Worm (Caenorhabditis elegans): Measurements from ENCODE around the gene Y17D7B.2.

Y17D7B.2 gene

DNA sequence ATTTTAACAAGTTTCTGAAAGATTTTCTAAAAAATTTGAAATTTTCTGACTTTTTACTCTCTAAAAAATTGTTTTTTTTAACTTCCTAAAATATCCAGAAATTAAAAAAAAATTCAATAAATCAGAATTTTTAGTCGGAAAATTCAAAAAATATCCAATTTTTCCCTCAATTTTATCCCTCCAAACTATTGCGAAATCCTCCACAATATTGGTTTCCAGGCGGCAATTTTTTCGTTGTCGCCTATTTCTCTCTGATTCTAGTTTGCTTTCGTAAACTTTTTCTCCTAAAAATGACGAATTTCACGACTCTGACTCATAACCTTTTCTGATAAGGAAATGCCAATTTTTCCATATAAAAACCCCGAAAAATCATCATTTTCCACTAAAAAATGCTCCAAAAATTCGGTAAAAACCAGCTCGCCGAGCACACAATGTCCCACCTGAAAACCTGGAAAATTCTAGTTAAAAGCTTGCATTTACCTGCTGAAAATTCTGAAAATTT is at the start of gene Y17D7B.2:
TSS of gene Y17D7B.2 (plus strand) at position 323 of the 502 bp plus-strand sequence.
- no peak for TF ChIP-seq ceh-24 (tag; optimal IDR thresholded peaks at IDR 0.05)
- no peak for TF ChIP-seq ceh-31 (tag; optimal IDR thresholded peaks at IDR 0.05)
- no peak for TF ChIP-seq lim-6 (tag; optimal IDR thresholded peaks at IDR 0.05)
- no peak for TF ChIP-seq syd-9 (tag; optimal IDR thresholded peaks at IDR 0.05)
- no peak for TF ChIP-seq dve-1 (tag; optimal IDR thresholded peaks at IDR 0.05)
- TF ChIP-seq npax-4 (tag; optimal IDR thresholded peaks at IDR 0.05), result no peak
- TF ChIP-seq pha-4 (tag; optimal IDR thresholded peaks at IDR 0.05), result no peak
- no peak for TF ChIP-seq ceh-45 (GFP tag; IDR thresholded peaks at IDR 0.05)

DNA sequence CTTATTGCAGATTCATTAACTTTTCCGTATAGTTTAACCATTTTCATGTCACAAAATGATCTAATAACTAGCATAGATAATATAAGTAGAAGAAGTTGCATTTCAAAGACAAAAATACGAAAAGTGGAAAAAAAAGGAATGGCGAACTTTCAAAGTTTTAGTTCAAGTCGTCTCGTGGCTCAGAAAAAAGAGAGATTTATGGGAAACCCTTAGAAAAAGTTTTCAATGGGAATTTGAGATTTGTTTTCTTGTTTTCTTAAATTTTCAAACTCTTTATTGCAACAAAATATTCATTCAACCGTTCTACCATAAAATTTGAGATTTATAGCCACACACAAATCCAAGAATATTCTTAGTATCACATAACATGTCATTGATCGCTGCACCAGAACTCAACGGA is 45.4 kb upstream of the Y17D7B.2 start, which contains the start of gene clec-250:
TSS of gene clec-250 (minus strand) at position 101 of the 400 bp plus-strand sequence.
- TF ChIP-seq fax-1 (tag; optimal IDR thresholded peaks at IDR 0.05) (no peak), ceh-14 (tag; optimal IDR thresholded peaks at IDR 0.05) (no peak), pat-9 (tag; optimal IDR thresholded peaks at IDR 0.05) (no peak), ceh-24 (tag; optimal IDR thresholded peaks at IDR 0.05) (no peak), K02D7.2 (tag; optimal IDR thresholded peaks at IDR 0.05) (no peak), fkh-10 (GFP tag; optimal IDR thresholded peaks at IDR 0.05) (no peak), ceh-48 (tag; optimal IDR thresholded peaks at IDR 0.05) (no peak), pag-3 (tag; optimal IDR thresholded peaks at IDR 0.05; ENCODE audit: borderline replicate concordance) (no peak), tbx-2 (tag; optimal IDR thresholded peaks at IDR 0.05) (no peak), hlh-15 (tag; optimal IDR thresholded peaks at IDR 0.05) (no peak), mec-3 (tag; optimal IDR thresholded peaks at IDR 0.05; ENCODE audit: borderline replicate concordance) (no peak), nhr-11 (tag; optimal IDR thresholded peaks at IDR 0.05) (no peak), syd-9 (tag; optimal IDR thresholded peaks at IDR 0.05) (no peak), ceh-22 (tag; optimal IDR thresholded peaks at IDR 0.05) (no peak), unc-86 (tag; optimal IDR thresholded peaks at IDR 0.05) (no peak), pax-1 (tag; optimal IDR thresholded peaks at IDR 0.05) (no peak), odd-2 (tag; optimal IDR thresholded peaks at IDR 0.05) (no peak), ceh-31 (tag; optimal IDR thresholded peaks at IDR 0.05) (no peak), T23F11.4 (GFP tag; optimal IDR thresholded peaks at IDR 0.05) (no peak), ceh-2 (tag; optimal IDR thresholded peaks at IDR 0.05) (no peak)

DNA sequence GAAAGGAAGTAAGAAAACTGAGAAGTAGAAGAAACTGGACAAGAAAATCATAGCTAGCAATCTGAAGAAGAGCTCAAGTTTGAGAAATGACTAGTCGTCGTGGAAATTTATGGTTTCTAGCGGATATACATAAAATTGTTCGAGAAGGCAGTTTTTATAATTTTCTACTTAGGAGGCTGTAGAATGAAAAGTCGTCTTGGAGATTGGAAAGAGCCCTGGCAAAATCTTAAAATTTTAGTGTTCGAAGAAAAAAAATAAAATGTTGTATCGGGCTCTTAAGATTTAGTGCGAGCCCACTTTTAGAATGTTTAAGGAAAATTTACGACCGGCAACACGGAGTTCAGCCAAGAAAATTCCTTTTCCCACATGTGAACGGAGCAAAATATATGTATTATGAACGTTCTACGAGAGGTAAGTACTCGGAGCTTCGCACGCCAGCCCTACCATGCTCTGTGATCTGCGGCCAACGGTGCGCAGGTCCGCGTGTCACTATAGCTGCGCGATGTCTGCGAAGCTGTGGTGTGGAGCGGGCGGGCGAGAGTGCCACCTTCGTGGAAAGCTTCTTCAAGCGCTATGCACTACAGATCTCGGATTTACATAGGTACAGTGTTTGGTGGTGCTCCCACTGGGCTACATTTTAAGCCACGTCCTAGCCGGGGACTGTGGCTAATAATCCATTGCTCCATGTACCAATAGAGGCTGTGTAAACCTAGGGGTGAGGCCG is 40.4 kb upstream of the Y17D7B.2 start, which contains the start of gene clec-251:
TSS of gene clec-251 (minus strand) at position 51 of the 724 bp plus-strand sequence.
- TF ChIP-seq ceh-14 (tag; optimal IDR thresholded peaks at IDR 0.05) (no peak), F13H6.1 (tag; optimal IDR thresholded peaks at IDR 0.05) (no peak), che-1 (tag; optimal IDR thresholded peaks at IDR 0.05) (no peak), pros-1 (tag; optimal IDR thresholded peaks at IDR 0.05) (no peak)

DNA sequence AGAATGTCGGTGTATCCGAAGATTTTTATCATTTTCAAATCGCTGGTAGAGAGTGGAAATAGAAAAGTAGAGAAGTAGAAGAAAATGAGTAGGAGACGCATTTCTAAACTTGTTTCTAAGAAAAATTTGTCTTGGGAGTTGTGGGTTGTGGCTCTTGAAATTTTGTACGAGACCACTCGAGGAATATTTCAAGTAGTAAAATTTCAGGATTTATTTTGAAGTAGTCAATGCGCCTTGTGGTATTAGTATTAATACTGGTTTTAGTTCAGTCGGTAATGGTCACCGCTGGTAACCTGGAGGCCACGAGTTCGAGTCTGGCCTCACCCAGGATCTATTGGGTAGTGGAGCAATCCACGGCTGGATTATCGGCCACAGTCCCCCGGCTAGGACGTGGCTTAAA is 38.8 kb upstream of the Y17D7B.2 start, which contains the start of gene clec-252:
TSS of gene clec-252 (minus strand) at position 101 of the 400 bp plus-strand sequence.
- no peak for TF ChIP-seq pat-9 (tag; optimal IDR thresholded peaks at IDR 0.05)
- TF ChIP-seq sox-2 (GFP tag; IDR thresholded peaks at IDR 0.05), result no peak
- no peak for TF ChIP-seq fax-1 (tag; optimal IDR thresholded peaks at IDR 0.05)
- TF ChIP-seq ceh-6 (GFP tag; optimal IDR thresholded peaks at IDR 0.05), result no peak
- TF ChIP-seq T23F11.4 (GFP tag; optimal IDR thresholded peaks at IDR 0.05), result no peak
- no peak for TF ChIP-seq sdc-2 (tag; optimal IDR thresholded peaks at IDR 0.05)
- TF ChIP-seq unc-42 (tag; optimal IDR thresholded peaks at IDR 0.05), result no peak
- no peak for TF ChIP-seq tbx-7 (tag; optimal IDR thresholded peaks at IDR 0.05)
- no peak for TF ChIP-seq pag-3 (tag; optimal IDR thresholded peaks at IDR 0.05; ENCODE audit: borderline replicate concordance)

DNA sequence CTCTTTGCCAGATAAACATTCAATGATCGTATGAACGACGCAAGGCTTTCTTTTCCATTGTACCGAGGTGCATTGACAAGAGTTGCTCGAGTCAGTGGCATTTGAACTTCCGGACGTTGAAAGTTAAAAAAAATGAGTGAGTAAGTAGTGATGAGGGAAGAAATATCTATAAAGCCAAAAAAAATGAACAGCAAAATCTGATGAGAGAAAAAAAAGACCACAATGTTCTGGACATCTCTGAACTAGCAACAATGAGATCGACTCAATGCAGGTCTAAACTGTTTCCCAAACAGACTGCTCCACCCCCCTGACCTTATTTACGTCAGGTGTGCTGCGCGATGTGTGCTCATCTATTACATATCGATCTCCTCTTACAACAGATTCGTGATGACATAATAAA is 37.1 kb upstream of the Y17D7B.2 start, which contains the start of the genes F11D11.21 and F11D11.12:
TSS of gene F11D11.21 (minus strand) at position 101 of the 400 bp plus-strand sequence.
TSS of gene F11D11.12 (minus strand) at position 238 of the 400 bp plus-strand sequence.
- no peak for TF ChIP-seq nfya-1 (tag; optimal IDR thresholded peaks at IDR 0.05)
- TF ChIP-seq ceh-9 (tag; optimal IDR thresholded peaks at IDR 0.05), result no peak
- TF ChIP-seq elt-4 (tag; optimal IDR thresholded peaks at IDR 0.05), result no peak
- TF ChIP-seq lin-11 (tag; optimal IDR thresholded peaks at IDR 0.05), result no peak
- TF ChIP-seq K02D7.2 (tag; optimal IDR thresholded peaks at IDR 0.05), result no peak
- TF ChIP-seq hlh-8 (tag; optimal IDR thresholded peaks at IDR 0.05), result no peak
- TF ChIP-seq ttx-3 (tag; optimal IDR thresholded peaks at IDR 0.05), result no peak
- TF ChIP-seq dve-1 (tag; optimal IDR thresholded peaks at IDR 0.05), result no peak

Measured in whole organism, late embryonic.